Worm (Caenorhabditis elegans) whole organism, dauer: ENCODE data around the gene lip-1.
"Not testable (repeated sequence)": the region's sequence is repeated elsewhere in the genome, so short reads cannot be mapped to it uniquely, and the experiment has no call there.

Experiments used
- unc-62 ChIP-seq: sonication (generic microtip); optimal IDR thresholded peaks from 2 replicates; lab custom pipeline; 2017; ENCODE audit warnings: missing biosample characterization, missing genetic modification reagents, missing genetic modification characterization

Gene lip-1

ce11 chrIV:6842470-6843008 is at the start of gene lip-1:
Gene lip-1, plus strand, starts transcription at chrIV:6842958.
- TF ChIP-seq unc-62 (GFP tag; lab: Kevin White, UChicago): no peak

ce11 chrIV:6793310-6793966 is 49.3 kb upstream of the lip-1 start:
- TF ChIP-seq unc-62 (GFP tag; lab: Kevin White, UChicago): no peak

ce11 chrIV:6795529-6795928 is 47.2 kb upstream of the lip-1 start, which contains the start of the genes C17H12.3 and C17H12.12:
Gene C17H12.3, minus strand, starts transcription at chrIV:6795629.
Gene C17H12.12, plus strand, starts transcription at chrIV:6795924.
- no peak for TF ChIP-seq unc-62 (GFP tag; lab: Kevin White, UChicago)

- TF ChIP-seq unc-62 (GFP tag; lab: Kevin White, UChicago): no peak
Measured at ce11 chrIV:6802132-6802531, 40.6 kb upstream of the lip-1 start, which contains the start of the genes cest-4 and C17H12.11. Gene cest-4, minus strand, starts transcription at chrIV:6802337. Gene C17H12.11, plus strand, starts transcription at chrIV:6802387.

ce11 chrIV:6803294-6803693 is 39.5 kb upstream of the lip-1 start:
- TF ChIP-seq unc-62 (GFP tag; lab: Kevin White, UChicago): no peak

- TF ChIP-seq unc-62 (GFP tag; lab: Kevin White, UChicago): no peak
Measured at ce11 chrIV:6803805-6804344, 38.9 kb upstream of the lip-1 start.

ce11 chrIV:6804815-6805214 is 37.9 kb upstream of the lip-1 start, which contains the start of gene C17H12.37:
Gene C17H12.37, plus strand, starts transcription at chrIV:6805115.
- TF ChIP-seq unc-62 (GFP tag; lab: Kevin White, UChicago): no peak

- no peak for TF ChIP-seq unc-62 (GFP tag; lab: Kevin White, UChicago)
Measured at ce11 chrIV:6806475-6807063, 36.2 kb upstream of the lip-1 start, which contains the start of gene C17H12.10. Gene C17H12.10, plus strand, starts transcription at chrIV:6806799.

ce11 chrIV:6809756-6810155 is 33.0 kb upstream of the lip-1 start:
- no peak for TF ChIP-seq unc-62 (GFP tag; lab: Kevin White, UChicago)

- TF ChIP-seq unc-62 (GFP tag; lab: Kevin White, UChicago): no peak
Measured at ce11 chrIV:6811808-6812207, 30.9 kb upstream of the lip-1 start, which contains the start of gene ceh-48. Gene ceh-48, plus strand, starts transcription at chrIV:6812108.

- TF ChIP-seq unc-62 (GFP tag; lab: Kevin White, UChicago): no peak
Measured at ce11 chrIV:6817554-6817953, 25.2 kb upstream of the lip-1 start, which contains the start of gene C17H12.5. Gene C17H12.5, minus strand, starts transcription at chrIV:6817654.

- TF ChIP-seq unc-62 (GFP tag; lab: Kevin White, UChicago): no peak
Measured at ce11 chrIV:6818369-6818768, 24.4 kb upstream of the lip-1 start, which contains the start of gene C17H12.8. Gene C17H12.8, plus strand, starts transcription at chrIV:6818703.

- no peak for TF ChIP-seq unc-62 (GFP tag; lab: Kevin White, UChicago)
Measured at ce11 chrIV:6821709-6822108, 21.0 kb upstream of the lip-1 start.

ce11 chrIV:6822406-6822805 is 20.4 kb upstream of the lip-1 start, which contains the start of gene C17H12.6:
Gene C17H12.6, minus strand, starts transcription at chrIV:6822506.
- TF ChIP-seq unc-62 (GFP tag; lab: Kevin White, UChicago): no peak

ce11 chrIV:6824622-6825021 is 18.1 kb upstream of the lip-1 start, which contains the start of gene H20E11.3:
Gene H20E11.3, plus strand, starts transcription at chrIV:6824816.
- TF ChIP-seq unc-62 (GFP tag; lab: Kevin White, UChicago): no peak

ce11 chrIV:6827477-6827876 is 15.3 kb upstream of the lip-1 start, which contains the start of gene H20E11.2:
Gene H20E11.2, plus strand, starts transcription at chrIV:6827777.
- TF ChIP-seq unc-62 (GFP tag; lab: Kevin White, UChicago): not testable (repeated sequence)
